Worm (Caenorhabditis elegans) whole organism, late embryonic: Measurements from ENCODE around the gene acl-7.

Source experiments
- F13H6.1 ChIP-seq: sonication (generic microtip); optimal IDR thresholded peaks from 2 replicates; lab custom pipeline; 2016; ENCODE audit warnings: missing genetic modification characterization, missing compliant biosample characterization
- ahr-1 ChIP-seq: sonication (generic microtip); optimal IDR thresholded peaks from 2 replicates; lab custom pipeline; 2016; ENCODE audit warnings: missing genetic modification characterization, missing compliant biosample characterization
- ama-1 ChIP-seq: fragments of 150-350 bp; optimal IDR thresholded peaks from 2 replicates; lab custom pipeline; 2014
- ceh-48 ChIP-seq: sonication (generic microtip); optimal IDR thresholded peaks from 2 replicates; lab custom pipeline; 2016; ENCODE audit warnings: missing genetic modification characterization, inconsistent platforms, missing compliant biosample characterization
- ceh-6 ChIP-seq: fragments of 200-800 bp; sonication (Bioruptor generic); optimal IDR thresholded peaks from 2 replicates; lab custom pipeline; 2018; ENCODE audit warnings: mild to moderate bottlenecking, missing genetic modification characterization, missing compliant biosample characterization
- dve-1 ChIP-seq: sonication (generic microtip); optimal IDR thresholded peaks from 2 replicates; lab custom pipeline; 2017; ENCODE audit warnings: antibody characterized with exemption, mild to moderate bottlenecking, missing genetic modification characterization, missing compliant biosample characterization
- nhr-11 ChIP-seq: fragments of 150-350 bp; optimal IDR thresholded peaks from 2 replicates; lab custom pipeline; 2014; ENCODE audit warnings: missing biosample characterization, missing genetic modification characterization
- odd-2 ChIP-seq: sonication (generic microtip); optimal IDR thresholded peaks from 2 replicates; lab custom pipeline; 2017; ENCODE audit warnings: antibody characterized with exemption, mild to moderate bottlenecking, missing genetic modification characterization, missing compliant biosample characterization
- sdc-2 ChIP-seq: sonication (generic microtip); optimal IDR thresholded peaks from 2 replicates; lab custom pipeline; 2016; ENCODE audit warnings: missing genotype, missing genetic modification characterization, missing compliant biosample characterization
- tbx-2 ChIP-seq: sonication (generic microtip); optimal IDR thresholded peaks from 2 replicates; lab custom pipeline; 2016; ENCODE audit warnings: missing genetic modification characterization, missing compliant biosample characterization

- TF ChIP-seq F13H6.1 (tag; lab: Kevin White, UChicago) (no peak), ceh-6 (GFP tag; lab: Kevin White, UChicago) (no peak), ceh-48 (tag; lab: Kevin White, UChicago) (no peak), sdc-2 (tag; lab: Kevin White, UChicago) (no peak), nhr-11 (no peak), dve-1 (no peak), ama-1 (lab: Kevin White, UChicago) (no peak), tbx-2 (no peak), ahr-1 (tag; lab: Kevin White, UChicago) (no peak), odd-2 (tag; lab: Kevin White, UChicago) (no peak)
Observed at ce11 chrII:12840057-12840456, 23.8 kb upstream of the acl-7 start, which contains the start of gene lgc-35.
